Fruit fly (Drosophila melanogaster) whole organism, embryonic: Measurements from ENCODE around the gene Strip.

ENCODE experiments used
- Blimp-1 ChIP-seq: fragments of 200-800 bp; sonication (Bioruptor generic); optimal IDR thresholded peaks from 3 replicates; lab custom pipeline; 2018; ENCODE audit warnings: missing biosample characterization, missing genetic modification characterization, mild to moderate bottlenecking, moderate library complexity, missing genetic modification reagents
- C15 ChIP-seq: fragments of 200-800 bp; sonication (Bioruptor generic); IDR thresholded peaks from 3 replicates; pipeline ENCODE4 v1.3.6; 2022; ENCODE audit warnings: missing biosample characterization, missing genetic modification characterization
- CG10274 ChIP-seq: fragments of 200-800 bp; sonication (Bioruptor generic); optimal IDR thresholded peaks from 3 replicates; lab custom pipeline; 2017; ENCODE audit warnings: missing biosample characterization, mild to moderate bottlenecking, missing genetic modification characterization
- CG10366 ChIP-seq: fragments of 200-800 bp; sonication (Bioruptor generic); IDR thresholded peaks from 2 replicates; pipeline ENCODE4 v1.3.6; 2022; ENCODE audit warnings: missing biosample characterization, missing genetic modification characterization
- CG15479 ChIP-seq: fragments of 200-800 bp; sonication (Bioruptor generic); optimal IDR thresholded peaks from 3 replicates; lab custom pipeline; 2019; ENCODE audit warnings: missing biosample characterization, mild to moderate bottlenecking, missing genetic modification characterization, moderate library complexity
- CG17361 ChIP-seq: fragments of 200-800 bp; sonication (Bioruptor generic); IDR thresholded peaks from 3 replicates; pipeline ENCODE4 v1.3.6; 2022; ENCODE audit warnings: missing biosample characterization, missing genetic modification characterization
- CG17912 ChIP-seq: fragments of 200-800 bp; sonication (Bioruptor generic); optimal IDR thresholded peaks from 2 replicates; lab custom pipeline; 2018; ENCODE audit warnings: missing biosample characterization, mild to moderate bottlenecking, missing genetic modification characterization
- CG2116 ChIP-seq: fragments of 200-800 bp; sonication (Bioruptor generic); optimal IDR thresholded peaks from 3 replicates; lab custom pipeline; 2018; ENCODE audit warnings: missing biosample characterization, mild to moderate bottlenecking, missing genetic modification characterization
- CG2120 ChIP-seq: fragments of 200-800 bp; sonication (Bioruptor generic); optimal IDR thresholded peaks from 3 replicates; lab custom pipeline; 2016; ENCODE audit warnings: missing biosample characterization, missing genetic modification characterization
- CG2712 ChIP-seq: fragments of 200-800 bp; optimal IDR thresholded peaks from 3 replicates; lab custom pipeline; 2019; ENCODE audit warnings: missing biosample characterization, mild to moderate bottlenecking, missing genetic modification characterization, moderate library complexity
- CG31441 ChIP-seq: fragments of 200-800 bp; sonication (Bioruptor generic); IDR thresholded peaks from 2 replicates; pipeline ENCODE4 v1.3.6; 2022; ENCODE audit warnings: missing biosample characterization, missing genetic modification characterization
- CG43689 ChIP-seq: fragments of 200-800 bp; sonication (Bioruptor generic); IDR thresholded peaks from 2 replicates; pipeline ENCODE4 v1.3.6; 2022; ENCODE audit warnings: missing biosample characterization, missing genetic modification characterization
- CG5245 ChIP-seq: fragments of 200-800 bp; sonication (Bioruptor generic); optimal IDR thresholded peaks from 3 replicates; lab custom pipeline; 2016; ENCODE audit warnings: missing biosample characterization, missing genetic modification characterization
- CG6791 ChIP-seq: fragments of 200-800 bp; sonication (Bioruptor generic); IDR thresholded peaks from 3 replicates; pipeline ENCODE4 v1.3.6; 2022; ENCODE audit warnings: missing biosample characterization, missing genetic modification characterization; ENCODE audit not compliant: partially characterized antibody
- CG8359 ChIP-seq: fragments of 200-800 bp; sonication (Bioruptor generic); optimal IDR thresholded peaks from 2 replicates; lab custom pipeline; 2017; ENCODE audit warnings: missing biosample characterization, mild to moderate bottlenecking, missing genetic modification characterization, borderline replicate concordance
- CG9727 ChIP-seq: fragments of 200-800 bp; sonication (Bioruptor generic); optimal IDR thresholded peaks from 3 replicates; lab custom pipeline; 2017; ENCODE audit warnings: missing biosample characterization, mild to moderate bottlenecking, missing genetic modification characterization
- D19A ChIP-seq: fragments of 200-800 bp; optimal IDR thresholded peaks from 3 replicates; lab custom pipeline; 2019; ENCODE audit warnings: missing biosample characterization, mild to moderate bottlenecking, missing genetic modification characterization, moderate library complexity
- Dek ChIP-seq: fragments of 200-800 bp; sonication (Bioruptor generic); optimal IDR thresholded peaks from 3 replicates; lab custom pipeline; 2019; ENCODE audit warnings: missing biosample characterization, mild to moderate bottlenecking, missing genetic modification characterization, moderate library complexity
- Fer2 ChIP-seq: fragments of 200-800 bp; sonication (Bioruptor generic); optimal IDR thresholded peaks from 2 replicates; lab custom pipeline; 2018; ENCODE audit warnings: missing biosample characterization, mild to moderate bottlenecking, missing genetic modification characterization, moderate library complexity
- GATAe ChIP-seq: fragments of 200-800 bp; sonication (Bioruptor generic); conservative IDR thresholded peaks from 2 replicates; pipeline ENCODE4 v1.3.6; 2022; ENCODE audit warnings: missing biosample characterization, missing genetic modification characterization
- NfI ChIP-seq: fragments of 200-800 bp; sonication (Bioruptor generic); optimal IDR thresholded peaks from 3 replicates; lab custom pipeline; 2018; ENCODE audit warnings: missing biosample characterization, mild to moderate bottlenecking, missing genetic modification characterization, moderate library complexity
- Scr ChIP-seq: fragments of 200-800 bp; sonication (Bioruptor generic); IDR thresholded peaks from 2 replicates; pipeline ENCODE4 v1.3.6; 2022; ENCODE audit warnings: missing biosample characterization, missing genetic modification characterization; ENCODE audit not compliant: partially characterized antibody
- YL-1 ChIP-seq: fragments of 200-800 bp; sonication (Bioruptor generic); optimal IDR thresholded peaks from 3 replicates; lab custom pipeline; 2017; ENCODE audit warnings: missing biosample characterization, mild to moderate bottlenecking, missing genetic modification characterization
- ato ChIP-seq: fragments of 200-800 bp; sonication (Bioruptor generic); IDR thresholded peaks from 2 replicates; pipeline ENCODE4 v1.3.6; 2022; ENCODE audit warnings: missing biosample characterization, missing genetic modification characterization; ENCODE audit not compliant: partially characterized antibody
- bigmax ChIP-seq: fragments of 200-800 bp; sonication (Bioruptor generic); optimal IDR thresholded peaks from 2 replicates; lab custom pipeline; 2018; ENCODE audit warnings: missing biosample characterization, mild to moderate bottlenecking, missing genetic modification characterization
- dmrt11E ChIP-seq: fragments of 200-800 bp; sonication (Bioruptor generic); optimal IDR thresholded peaks from 3 replicates; lab custom pipeline; 2018; ENCODE audit warnings: missing biosample characterization, mild to moderate bottlenecking, missing genetic modification characterization, moderate library complexity
- esg ChIP-seq: fragments of 200-800 bp; sonication (Bioruptor generic); conservative IDR thresholded peaks from 2 replicates; pipeline ENCODE4 v1.3.6; 2022; ENCODE audit warnings: missing biosample characterization, missing genetic modification characterization
- fd64A ChIP-seq: fragments of 200-800 bp; sonication (Bioruptor generic); optimal IDR thresholded peaks from 3 replicates; lab custom pipeline; 2018; ENCODE audit warnings: missing biosample characterization, mild to moderate bottlenecking, missing genetic modification characterization
- gce ChIP-seq: fragments of 200-800 bp; sonication (Bioruptor generic); IDR thresholded peaks from 3 replicates; pipeline ENCODE4 v1.3.6; 2022; ENCODE audit warnings: missing biosample characterization, missing genetic modification characterization
- grau ChIP-seq: fragments of 200-800 bp; optimal IDR thresholded peaks from 3 replicates; lab custom pipeline; 2019; ENCODE audit warnings: missing biosample characterization, mild to moderate bottlenecking, missing genetic modification characterization, moderate library complexity
- hb ChIP-seq: fragments of 200-800 bp; sonication (Bioruptor generic); IDR thresholded peaks from 3 replicates; pipeline ENCODE4 v1.3.6; 2022; ENCODE audit warnings: missing biosample characterization, missing genetic modification characterization; ENCODE audit not compliant: partially characterized antibody
- ken ChIP-seq: fragments of 200-800 bp; sonication (Bioruptor generic); IDR thresholded peaks from 3 replicates; pipeline ENCODE4 v1.3.6; 2022; ENCODE audit warnings: missing biosample characterization, missing genetic modification characterization
- onecut ChIP-seq: fragments of 200-800 bp; sonication (Bioruptor generic); IDR thresholded peaks from 2 replicates; pipeline ENCODE4 v1.3.6; 2022; ENCODE audit warnings: missing biosample characterization, missing genetic modification characterization
- pan ChIP-seq, 4 experiments: fragments of >200 bp in 3 of 4; fragments of 200-800 bp in 1 of 4; sonication (Bioruptor generic) in 1 of 4; optimal IDR thresholded peaks in 3 of 4; IDR thresholded peaks in 1 of 4; 2 replicates each; pipeline versions ENCODE4 v1.3.6 to Lab custom; 2017 to 2022; ENCODE audit warnings: missing biosample characterization in 2 of 4, missing genetic modification characterization in 2 of 4, mixed read lengths in 1 of 4
- sd ChIP-seq: fragments of 200-800 bp; sonication (Bioruptor generic); optimal IDR thresholded peaks from 3 replicates; lab custom pipeline; 2018; ENCODE audit warnings: missing biosample characterization, mild to moderate bottlenecking, missing genetic modification characterization, moderate library complexity
- sisA ChIP-seq: fragments of 200-800 bp; sonication (Bioruptor generic); IDR thresholded peaks from 2 replicates; pipeline ENCODE4 v1.3.6; 2022; ENCODE audit warnings: missing biosample characterization, missing genetic modification characterization
- sna ChIP-seq: fragments of 200-800 bp; sonication (Bioruptor generic); IDR thresholded peaks from 2 replicates; pipeline ENCODE4 v1.3.6; 2022; ENCODE audit warnings: missing biosample characterization, missing genetic modification characterization; ENCODE audit not compliant: partially characterized antibody
- sug ChIP-seq: fragments of 200-800 bp; optimal IDR thresholded peaks from 2 replicates; lab custom pipeline; 2019; ENCODE audit warnings: missing biosample characterization, mild to moderate bottlenecking, missing genetic modification characterization, moderate library complexity
- tgo ChIP-seq: fragments of 200-800 bp; sonication (Bioruptor generic); IDR thresholded peaks from 3 replicates; pipeline ENCODE4 v1.3.6; 2022; ENCODE audit warnings: missing biosample characterization, missing genetic modification characterization
- tio ChIP-seq: fragments of 200-800 bp; sonication (Bioruptor generic); optimal IDR thresholded peaks from 2 replicates; lab custom pipeline; 2017; ENCODE audit warnings: missing biosample characterization, missing genetic modification characterization, inconsistent platforms
- tll ChIP-seq, 2 experiments: fragments of 200-800 bp in 1 of 2; fragments of >200 bp in 1 of 2; sonication (Bioruptor generic) in 1 of 2; optimal IDR thresholded peaks; 2 replicates each; lab custom pipeline; 2017 to 2019; ENCODE audit warnings: missing biosample characterization in 2 of 2, missing genetic modification characterization in 2 of 2, mild to moderate bottlenecking in 1 of 2, moderate library complexity in 1 of 2
- twi ChIP-seq: fragments of 200-800 bp; optimal IDR thresholded peaks from 2 replicates; lab custom pipeline; 2019; ENCODE audit warnings: missing biosample characterization, mild to moderate bottlenecking, missing genetic modification characterization, moderate library complexity
- wdn ChIP-seq: fragments of 200-800 bp; sonication (Bioruptor generic); IDR thresholded peaks from 2 replicates; pipeline ENCODE4 v1.3.6; 2022; ENCODE audit warnings: missing biosample characterization, missing genetic modification characterization
- wek ChIP-seq: fragments of 200-800 bp; sonication (Bioruptor generic); optimal IDR thresholded peaks from 3 replicates; lab custom pipeline; 2018; ENCODE audit warnings: missing biosample characterization, mild to moderate bottlenecking, missing genetic modification characterization, moderate library complexity
- zen2 ChIP-seq: fragments of 200-800 bp; sonication (Bioruptor generic); IDR thresholded peaks from 3 replicates; pipeline ENCODE4 v1.3.6; 2022; ENCODE audit warnings: missing biosample characterization, missing genetic modification characterization; ENCODE audit not compliant: partially characterized antibody

Gene Strip

DNA sequence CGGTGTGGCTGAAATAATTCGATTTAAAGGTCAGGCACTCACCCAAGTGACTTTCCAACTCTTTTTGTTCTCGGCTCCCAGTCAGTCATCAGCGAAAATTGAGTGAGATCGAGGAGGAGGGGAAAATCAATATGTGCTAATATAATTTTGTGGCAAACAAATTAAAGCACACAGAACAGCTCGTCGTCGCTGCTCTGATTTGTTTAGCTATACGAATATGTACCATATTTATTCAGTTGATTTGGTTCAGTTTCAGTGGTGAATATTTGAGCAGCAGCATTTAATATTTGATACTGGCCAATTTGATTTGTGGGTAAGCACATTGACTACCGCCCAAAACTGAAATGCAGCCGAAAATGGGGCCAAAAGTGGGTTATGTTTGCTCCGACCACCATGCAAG lies 23.2 kb downstream of the Strip start (continued):
- TF ChIP-seq twi (tag; lab: Kevin White, UChicago), result no peak
- TF ChIP-seq CG31441 (GFP tag; lab: Robert Waterston, UW), result peak; percentile 16; the same call in 1 of the 2 replicates
- no peak for TF ChIP-seq tio (GFP tag; lab: Kevin White, UChicago)
- TF ChIP-seq Dek, result no peak
- TF ChIP-seq CG10366, result no peak
- TF ChIP-seq onecut, result no peak
- no peak for TF ChIP-seq GATAe (GFP tag; lab: Robert Waterston, UW)
- no peak for TF ChIP-seq sug (tag; lab: Kevin White, UChicago)
- TF ChIP-seq C15 (GFP tag; lab: Robert Waterston, UW), result no peak
- TF ChIP-seq Fer2 (tag; lab: Kevin White, UChicago), result no peak
- TF ChIP-seq sisA (GFP tag; lab: Robert Waterston, UW), result no peak
- TF ChIP-seq bigmax (GFP tag; lab: Kevin White, UChicago), result no peak
- no peak for TF ChIP-seq CG17361 (GFP tag; lab: Robert Waterston, UW)
- no peak for TF ChIP-seq CG2120 (GFP tag; lab: Kevin White, UChicago)
- TF ChIP-seq CG6791 (GFP tag; lab: Robert Waterston, UW), result no peak
- no peak for TF ChIP-seq CG43689 (GFP tag; lab: Robert Waterston, UW)
- no peak for TF ChIP-seq wek (GFP tag; lab: Kevin White, UChicago)
- TF ChIP-seq CG10274, result no peak
- no peak for TF ChIP-seq gce (GFP tag; lab: Robert Waterston, UW)
- TF ChIP-seq D19A (tag; lab: Kevin White, UChicago), result no peak

DNA sequence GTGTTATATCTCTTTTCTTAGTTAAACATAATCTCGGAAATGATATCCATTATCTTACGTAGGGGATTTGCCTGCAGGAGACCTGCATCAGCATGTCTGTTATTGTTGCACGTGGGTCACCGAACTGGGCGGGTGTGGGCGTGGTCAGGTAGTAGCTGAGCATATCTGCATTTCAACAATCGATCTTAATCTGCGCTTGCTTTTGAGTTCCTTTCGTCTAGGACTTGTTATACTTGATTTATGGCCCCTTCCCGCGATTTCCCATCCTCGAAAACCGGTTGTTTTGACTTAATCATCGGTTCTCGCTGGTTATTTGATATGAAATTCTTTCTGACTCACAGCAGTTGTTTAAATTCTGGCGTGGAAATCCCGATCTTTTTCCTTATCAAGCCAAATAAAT lies 23.9 kb downstream of the Strip start:
- no peak for TF ChIP-seq CG5245 (GFP tag; lab: Kevin White, UChicago)
- no peak for TF ChIP-seq Blimp-1 (GFP tag; lab: Kevin White, UChicago)
- no peak for TF ChIP-seq NfI (GFP tag; lab: Kevin White, UChicago)
- no peak for TF ChIP-seq tgo (GFP tag; lab: Robert Waterston, UW)
- TF ChIP-seq tll (GFP tag; optimal IDR thresholded peaks at IDR 0.05; lab: Kevin White, UChicago), result peak in 1 of 2 experiments; percentile 25
- TF ChIP-seq CG15479, result peak; percentile 54
- no peak for TF ChIP-seq esg (GFP tag; lab: Robert Waterston, UW)
- TF ChIP-seq CG8359 (GFP tag; lab: Kevin White, UChicago), result no peak

DNA sequence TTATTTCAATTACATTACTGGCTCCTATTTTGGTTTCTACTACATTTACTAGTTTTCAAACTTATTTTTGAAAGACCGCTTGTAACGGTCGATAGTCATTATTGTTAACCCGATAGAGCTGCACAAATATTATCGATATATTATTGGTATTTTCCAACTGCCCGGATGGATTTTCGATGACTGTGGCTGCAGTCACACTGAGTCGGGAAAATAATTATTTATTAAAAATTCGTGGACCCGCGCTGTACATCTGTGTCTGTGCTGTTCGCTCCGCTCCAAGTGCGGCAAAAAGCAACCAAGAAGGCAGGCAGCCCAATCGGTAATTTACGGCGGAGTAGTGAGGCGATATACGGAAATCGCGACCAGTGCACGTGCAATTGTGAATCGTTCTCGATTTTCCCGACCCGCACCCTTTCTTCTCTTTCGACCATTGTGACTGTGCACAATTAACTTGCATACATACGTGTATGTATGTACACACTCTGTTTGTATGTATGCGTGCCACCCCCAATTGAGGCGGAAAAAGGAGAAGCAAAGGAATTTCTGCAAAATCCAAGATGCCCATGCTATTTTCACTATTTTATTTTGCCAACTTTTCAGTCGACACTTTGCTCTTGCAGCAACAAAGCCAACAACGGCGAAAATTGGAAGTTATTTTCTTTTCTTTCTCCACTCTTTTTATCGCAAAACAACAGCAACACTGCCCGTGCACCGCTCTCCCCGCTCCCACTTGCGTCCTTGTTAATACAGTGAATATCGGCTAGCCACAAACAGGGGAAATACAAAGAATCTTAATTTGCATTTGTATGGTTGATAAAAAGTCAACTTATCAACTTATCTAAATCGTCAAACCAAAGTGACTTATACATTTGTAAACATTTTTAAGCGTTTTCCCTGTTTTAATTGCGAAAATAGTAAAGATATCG lies 24.9 kb downstream of the Strip start, which contains the start of gene ZnT63C:
Gene ZnT63C, plus strand, starts transcription at position 175 of the 926 bp plus-strand sequence.
- TF ChIP-seq YL-1 (GFP tag; lab: Kevin White, UChicago) (peak; percentile 72), zen2 (GFP tag; lab: Robert Waterston, UW) (peak; percentile 82), wdn (GFP tag; lab: Robert Waterston, UW) (0 out of 2 replicates have a peak, but pooled peaks have one; percentile 6), CG2116 (GFP tag; lab: Kevin White, UChicago) (peak; percentile 90), fd64A (GFP tag; lab: Kevin White, UChicago) (peak; percentile 26), ato (GFP tag; lab: Robert Waterston, UW) (peak; percentile 93), CG17912 (GFP tag; lab: Kevin White, UChicago) (no peak), Scr (GFP tag; lab: Robert Waterston, UW) (peak; percentile 79), CG2712 (tag; lab: Kevin White, UChicago) (peak; percentile 100), sna (peak; percentile 62), ken (GFP tag; lab: Robert Waterston, UW) (no peak), pan (optimal IDR thresholded peaks at IDR 0.05; lab: Kevin White, UChicago) (no peak), pan (GFP tag; optimal IDR thresholded peaks at IDR 0.05 in 1 of 2, IDR thresholded peaks at IDR 0.05 in 1 of 2) (peak in 1 of 2 experiments; percentile 10), dmrt11E (tag; lab: Kevin White, UChicago) (no peak), CG9727 (GFP tag; lab: Kevin White, UChicago) (no peak), sd (tag; lab: Kevin White, UChicago) (peak; percentile 58), grau (peak; percentile 75), hb (GFP tag; lab: Robert Waterston, UW) (peak; percentile 79)
